Worm (Caenorhabditis elegans) whole organism, late embryonic: ENCODE data around the gene npr-42.

Experiments used
- F13H6.1 ChIP-seq: sonication (generic microtip); optimal IDR thresholded peaks from 2 replicates; lab custom pipeline; 2016; ENCODE audit warnings: missing genetic modification characterization, missing compliant biosample characterization
- ama-1 ChIP-seq: fragments of 150-350 bp; optimal IDR thresholded peaks from 2 replicates; lab custom pipeline; 2014
- ceh-30 ChIP-seq: fragments of 150-350 bp; optimal IDR thresholded peaks from 2 replicates; lab custom pipeline; 2014; ENCODE audit warnings: missing biosample characterization, missing genetic modification characterization
- ceh-9 ChIP-seq: sonication (generic microtip); optimal IDR thresholded peaks from 2 replicates; lab custom pipeline; 2016; ENCODE audit warnings: mild to moderate bottlenecking, missing genetic modification characterization, inconsistent platforms, missing compliant biosample characterization
- hlh-30 ChIP-seq: sonication (generic microtip); optimal IDR thresholded peaks from 2 replicates; lab custom pipeline; 2017; ENCODE audit warnings: antibody characterized with exemption, missing genetic modification characterization, missing compliant biosample characterization; ENCODE audit not compliant: insufficient read depth
- hlh-6 ChIP-seq: sonication (generic microtip); optimal IDR thresholded peaks from 2 replicates; lab custom pipeline; 2016; ENCODE audit warnings: missing genotype, missing genetic modification characterization, missing compliant biosample characterization
- pqm-1 ChIP-seq: sonication (generic microtip); optimal IDR thresholded peaks from 2 replicates; lab custom pipeline; 2016; ENCODE audit warnings: missing genetic modification characterization, missing compliant biosample characterization
- ref-2 ChIP-seq: sonication (generic microtip); optimal IDR thresholded peaks from 2 replicates; lab custom pipeline; 2016; ENCODE audit warnings: missing genetic modification characterization, missing compliant biosample characterization
- syd-9 ChIP-seq: sonication (generic microtip); optimal IDR thresholded peaks from 2 replicates; lab custom pipeline; 2016; ENCODE audit warnings: mild to moderate bottlenecking, missing genetic modification characterization, moderate library complexity, missing compliant biosample characterization

DNA sequence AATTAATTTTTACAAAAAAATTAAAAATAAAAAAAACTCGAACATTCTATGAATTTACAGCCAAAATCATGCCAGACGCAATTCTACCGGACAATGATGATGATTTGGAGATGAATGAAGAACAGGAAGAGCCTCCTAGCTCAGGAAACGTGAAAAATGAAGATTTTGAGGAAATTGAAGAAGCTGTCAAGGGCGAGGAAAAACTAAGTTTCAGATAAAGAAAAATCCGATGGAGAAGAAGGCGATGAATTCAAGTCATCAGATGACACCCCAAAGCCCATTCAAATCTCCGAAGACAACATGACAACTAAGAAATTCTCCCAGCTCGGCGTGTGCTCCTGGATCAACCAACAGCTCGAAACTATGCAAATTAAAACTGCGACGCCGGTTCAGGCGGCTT, 45.8 kb downstream of the npr-42 start, which contains the start of gene Y52E8A.1:
- TF ChIP-seq hlh-6 (no peak), hlh-30 (tag; lab: Kevin White, UChicago) (no peak), ceh-30 (tag; lab: Kevin White, UChicago) (no peak), ama-1 (lab: Kevin White, UChicago) (no peak), F13H6.1 (tag; lab: Kevin White, UChicago) (no peak), syd-9 (tag; lab: Kevin White, UChicago) (no peak), ceh-9 (tag; lab: Kevin White, UChicago) (no peak), ref-2 (tag; lab: Kevin White, UChicago) (no peak), pqm-1 (tag; lab: Kevin White, UChicago) (no peak)
